Worm (Caenorhabditis elegans) whole organism, L4 larva: ENCODE results near the gene T25B9.1.

Experiments used
- ama-1 ChIP-seq: fragments of 150-350 bp; optimal IDR thresholded peaks from 2 replicates; lab custom pipeline; 2014; ENCODE audit warnings: inconsistent platforms, mixed read lengths
- egl-27 ChIP-seq: sonication (generic microtip); optimal IDR thresholded peaks from 3 replicates; lab custom pipeline; 2017; ENCODE audit warnings: missing biosample characterization, missing genetic modification reagents, missing genetic modification characterization
- fos-1 ChIP-seq: fragments of 150-350 bp; optimal IDR thresholded peaks from 2 replicates; lab custom pipeline; 2014; ENCODE audit warnings: missing biosample characterization, missing genetic modification characterization
- hlh-11 ChIP-seq: fragments of 200-800 bp; sonication (Bioruptor generic); optimal IDR thresholded peaks from 2 replicates; lab custom pipeline; 2018; ENCODE audit warnings: mild to moderate bottlenecking, missing genetic modification characterization, missing compliant biosample characterization
- hlh-30 ChIP-seq: sonication (generic microtip); optimal IDR thresholded peaks from 2 replicates; lab custom pipeline; 2017; ENCODE audit warnings: antibody characterized with exemption, mild to moderate bottlenecking, missing genetic modification characterization, missing compliant biosample characterization; ENCODE audit not compliant: insufficient read depth
- lim-7 ChIP-seq: fragments of 200-800 bp; sonication (Bioruptor generic); IDR thresholded peaks from 2 replicates; pipeline ENCODE4 v1.3.6; 2022; ENCODE audit warnings: missing genetic modification characterization, missing compliant biosample characterization
- nhr-102 ChIP-seq: sonication (generic microtip); optimal IDR thresholded peaks from 2 replicates; lab custom pipeline; 2016; ENCODE audit warnings: mild to moderate bottlenecking, missing genetic modification characterization, moderate library complexity, missing compliant biosample characterization
- nhr-76 ChIP-seq: fragments of 150-350 bp; optimal IDR thresholded peaks from 2 replicates; lab custom pipeline; 2014; ENCODE audit warnings: missing biosample characterization, missing genetic modification characterization
- nhr-77 ChIP-seq: fragments of 150-350 bp; optimal IDR thresholded peaks from 2 replicates; lab custom pipeline; 2014; ENCODE audit warnings: missing biosample characterization, missing genetic modification characterization
- pha-4 ChIP-seq, 2 experiments: fragments of 150-350 bp in 1 of 2; fragments of 200-800 bp in 1 of 2; sonication (Bioruptor generic) in 1 of 2; IDR thresholded peaks in 1 of 2; optimal IDR thresholded peaks in 1 of 2; 2 replicates each; pipeline versions ENCODE4 v1.3.6 to Lab custom; 2014 to 2022; ENCODE audit warnings: missing genetic modification characterization in 2 of 2, missing genetic modification reagents in 2 of 2, missing biosample characterization in 1 of 2, missing compliant biosample characterization in 1 of 2
- skn-1 ChIP-seq: fragments of 150-350 bp; optimal IDR thresholded peaks from 2 replicates; lab custom pipeline; 2014; ENCODE audit warnings: missing biosample characterization, missing genetic modification characterization
- unc-130 ChIP-seq: sonication (generic microtip); optimal IDR thresholded peaks from 2 replicates; lab custom pipeline; 2016; ENCODE audit warnings: missing genetic modification reagents, missing genetic modification characterization, missing compliant biosample characterization
- unc-62 ChIP-seq, 3 experiments: fragments of 150-350 bp in 1 of 3; sonication (generic microtip); optimal IDR thresholded peaks in 2 of 3; peaks in 1 of 3; 1 replicate in 1 of 3; 2 replicates in 2 of 3; lab custom pipeline; 2014 to 2017; ENCODE audit warnings: missing biosample characterization in 3 of 3, missing genetic modification characterization in 3 of 3, missing genetic modification reagents in 3 of 3, missing genotype in 1 of 3
- ztf-11 ChIP-seq: fragments of 150-350 bp; optimal IDR thresholded peaks from 2 replicates; lab custom pipeline; 2014; ENCODE audit warnings: missing biosample characterization, missing genetic modification characterization

DNA sequence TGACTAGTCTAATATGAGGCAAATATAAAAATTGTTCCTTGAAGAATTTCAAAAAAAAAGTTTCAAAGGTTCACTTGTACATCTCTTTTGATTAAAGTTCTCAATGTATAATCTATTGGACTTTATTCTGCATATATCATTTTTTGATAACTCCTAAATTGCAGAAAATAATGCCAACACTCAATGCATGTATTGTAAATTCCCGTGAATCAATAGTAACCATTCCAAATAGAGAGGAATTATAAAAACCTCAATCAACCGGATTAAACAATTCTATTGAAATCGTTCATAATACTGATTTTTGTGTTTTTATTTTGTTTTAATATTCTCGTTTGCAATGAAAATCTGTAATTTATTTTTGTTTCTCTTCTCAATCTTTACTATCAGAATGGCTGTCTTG, 15.1 kb upstream of the T25B9.1 start, which contains the start of gene T25B9.12:
- no peak for TF ChIP-seq hlh-30
- TF ChIP-seq pha-4 (GFP tag; IDR thresholded peaks at IDR 0.05; lab: Robert Waterston, UW): no peak
- TF ChIP-seq pha-4 (tag; optimal IDR thresholded peaks at IDR 0.05; lab: Kevin White, UChicago): no peak
- TF ChIP-seq nhr-76 (tag; lab: Kevin White, UChicago): no peak
- TF ChIP-seq unc-130: no peak
- no peak for TF ChIP-seq fos-1 (tag; lab: Kevin White, UChicago)
- no peak for TF ChIP-seq skn-1 (tag; lab: Kevin White, UChicago)
- no peak for TF ChIP-seq hlh-11 (tag; lab: Kevin White, UChicago)
- no peak for TF ChIP-seq ztf-11 (tag; lab: Kevin White, UChicago)
- no peak for TF ChIP-seq ama-1
- TF ChIP-seq nhr-102 (tag; lab: Kevin White, UChicago): no peak
- TF ChIP-seq nhr-77 (tag; lab: Kevin White, UChicago): no peak
- no peak for TF ChIP-seq lim-7 (GFP tag; lab: Robert Waterston, UW)
- no peak for TF ChIP-seq unc-62 (GFP tag; optimal IDR thresholded peaks at IDR 0.05 in 1 of 2; lab: Kevin White, UChicago)
- TF ChIP-seq unc-62 (tag; optimal IDR thresholded peaks at IDR 0.05; lab: Kevin White, UChicago): no peak
- no peak for TF ChIP-seq egl-27
